Fruit fly (Drosophila melanogaster) whole organism, embryonic: ENCODE measurements around the gene CG5382.

Experiments used
- Blimp-1 ChIP-seq: fragments of 200-800 bp; sonication (Bioruptor generic); optimal IDR thresholded peaks from 3 replicates; lab custom pipeline; 2018; ENCODE audit warnings: missing biosample characterization, missing genetic modification characterization, mild to moderate bottlenecking, moderate library complexity, missing genetic modification reagents
- CG1233 ChIP-seq: fragments of 200-800 bp; sonication (Bioruptor generic); optimal IDR thresholded peaks from 4 replicates; lab custom pipeline; 2018; ENCODE audit warnings: missing biosample characterization, mild to moderate bottlenecking, missing genetic modification characterization
- CG13424 ChIP-seq: fragments of 200-800 bp; sonication (Bioruptor generic); optimal IDR thresholded peaks from 2 replicates; lab custom pipeline; 2019; ENCODE audit warnings: missing biosample characterization, mild to moderate bottlenecking, missing genetic modification characterization, moderate library complexity
- CG16815 ChIP-seq: fragments of 200-800 bp; sonication (Bioruptor generic); optimal IDR thresholded peaks from 3 replicates; lab custom pipeline; 2017; ENCODE audit warnings: missing biosample characterization, mild to moderate bottlenecking, missing genetic modification characterization
- CG17328 ChIP-seq: fragments of 200-800 bp; sonication (Bioruptor generic); IDR thresholded peaks from 2 replicates; pipeline ENCODE4 v1.3.6; 2022; ENCODE audit warnings: missing biosample characterization, missing genetic modification characterization
- CG18011 ChIP-seq: fragments of 200-800 bp; sonication (Bioruptor generic); optimal IDR thresholded peaks from 2 replicates; lab custom pipeline; 2017; ENCODE audit warnings: missing biosample characterization, missing genetic modification characterization, mild to moderate bottlenecking, moderate library complexity, missing genotype
- CG18476 ChIP-seq: fragments of 200-800 bp; sonication (Bioruptor generic); optimal IDR thresholded peaks from 2 replicates; lab custom pipeline; 2016; ENCODE audit warnings: missing biosample characterization, mild to moderate bottlenecking, missing genetic modification characterization
- CG18619 ChIP-seq: fragments of 200-800 bp; sonication (Bioruptor generic); optimal IDR thresholded peaks from 3 replicates; lab custom pipeline; 2017; ENCODE audit warnings: missing biosample characterization, mild to moderate bottlenecking, missing genetic modification characterization
- CG2712 ChIP-seq: fragments of 200-800 bp; optimal IDR thresholded peaks from 3 replicates; lab custom pipeline; 2019; ENCODE audit warnings: missing biosample characterization, mild to moderate bottlenecking, missing genetic modification characterization, moderate library complexity
- CG31441 ChIP-seq: fragments of 200-800 bp; sonication (Bioruptor generic); IDR thresholded peaks from 2 replicates; pipeline ENCODE4 v1.3.6; 2022; ENCODE audit warnings: missing biosample characterization, missing genetic modification characterization
- CG34224 ChIP-seq: fragments of 200-800 bp; sonication (Bioruptor generic); IDR thresholded peaks from 3 replicates; pipeline ENCODE4 v1.3.6; 2022; ENCODE audit warnings: missing biosample characterization, missing genetic modification characterization; ENCODE audit not compliant: partially characterized antibody
- CG3726 ChIP-seq: fragments of 200-800 bp; sonication (Bioruptor generic); IDR thresholded peaks from 3 replicates; pipeline ENCODE4, ENCODE4 v1.3.6; 2022; ENCODE audit warnings: missing biosample characterization, missing genetic modification characterization
- CG3995 ChIP-seq: fragments of 200-800 bp; sonication (Bioruptor generic); optimal IDR thresholded peaks from 3 replicates; lab custom pipeline; 2016; ENCODE audit warnings: missing biosample characterization, missing genetic modification characterization
- CG4360 ChIP-seq: fragments of 200-800 bp; sonication (Bioruptor generic); IDR thresholded peaks from 2 replicates; pipeline ENCODE4 v1.3.6; 2022; ENCODE audit warnings: missing biosample characterization, missing genetic modification characterization
- CG4707 ChIP-seq: fragments of 200-800 bp; sonication (Bioruptor generic); optimal IDR thresholded peaks from 2 replicates; lab custom pipeline; 2018; ENCODE audit warnings: missing biosample characterization, mild to moderate bottlenecking, missing genetic modification characterization, moderate library complexity
- CG6272 ChIP-seq: fragments of 200-800 bp; sonication (Bioruptor generic); IDR thresholded peaks from 2 replicates; pipeline ENCODE4 v1.3.6; 2022; ENCODE audit warnings: missing biosample characterization, missing genetic modification characterization
- CG6689 ChIP-seq: fragments of 200-800 bp; sonication (Bioruptor generic); IDR thresholded peaks from 2 replicates; pipeline ENCODE4 v1.3.6; 2022; ENCODE audit warnings: missing biosample characterization, missing genetic modification characterization
- CG7987 ChIP-seq: fragments of 200-800 bp; sonication (Bioruptor generic); optimal IDR thresholded peaks from 2 replicates; lab custom pipeline; 2018; ENCODE audit warnings: missing biosample characterization, mild to moderate bottlenecking, missing genetic modification characterization, moderate library complexity
- CG8089 ChIP-seq: fragments of 200-800 bp; sonication (Bioruptor generic); optimal IDR thresholded peaks from 3 replicates; lab custom pipeline; 2016; ENCODE audit warnings: missing biosample characterization, missing genetic modification characterization
- CG8388 ChIP-seq: fragments of 200-800 bp; sonication (Bioruptor generic); optimal IDR thresholded peaks from 2 replicates; lab custom pipeline; 2019; ENCODE audit warnings: missing biosample characterization, mild to moderate bottlenecking, missing genetic modification characterization, moderate library complexity
- CG9215 ChIP-seq: fragments of 200-800 bp; sonication (Bioruptor generic); IDR thresholded peaks from 2 replicates; pipeline ENCODE4 v1.3.6; 2022; ENCODE audit warnings: missing biosample characterization, missing genetic modification characterization
- Dbx ChIP-seq: fragments of 200-800 bp; sonication (Bioruptor generic); IDR thresholded peaks from 3 replicates; pipeline ENCODE4 v1.3.6; 2022; ENCODE audit warnings: missing biosample characterization, missing genetic modification characterization
- Doc2 ChIP-seq: fragments of 200-800 bp; sonication (Bioruptor generic); IDR thresholded peaks from 2 replicates; pipeline ENCODE4 v1.3.6; 2022; ENCODE audit warnings: missing biosample characterization, missing genetic modification characterization
- Eip74EF ChIP-seq, 2 experiments: fragments of 200-800 bp in 1 of 2; fragments of >200 bp in 1 of 2; sonication (Bioruptor generic) in 1 of 2; optimal IDR thresholded peaks; 2 replicates each; lab custom pipeline; 2017 to 2019; ENCODE audit warnings: missing biosample characterization in 2 of 2, missing genetic modification characterization in 2 of 2, mild to moderate bottlenecking in 1 of 2, moderate library complexity in 1 of 2
- Fer3 ChIP-seq: fragments of 200-800 bp; sonication (Bioruptor generic); optimal IDR thresholded peaks from 2 replicates; lab custom pipeline; 2018; ENCODE audit warnings: missing biosample characterization, mild to moderate bottlenecking, missing genetic modification characterization, moderate library complexity
- H15 ChIP-seq: fragments of 200-800 bp; sonication (Bioruptor generic); IDR thresholded peaks from 3 replicates; pipeline ENCODE4 v1.3.6; 2022; ENCODE audit warnings: missing biosample characterization, missing genetic modification characterization
- H2.0 ChIP-seq: fragments of 200-800 bp; sonication (Bioruptor generic); IDR thresholded peaks from 2 replicates; pipeline ENCODE4 v1.3.6; 2022; ENCODE audit warnings: missing biosample characterization, missing genetic modification characterization
- Hr39 ChIP-seq: fragments of >200 bp; optimal IDR thresholded peaks from 2 replicates; lab custom pipeline; 2017
- Ravus ChIP-seq: fragments of 200-800 bp; sonication (Bioruptor generic); IDR thresholded peaks from 2 replicates; pipeline ENCODE4 v1.3.6; 2022; ENCODE audit warnings: missing biosample characterization, missing genetic modification characterization
- amos ChIP-seq: fragments of 200-800 bp; sonication (Bioruptor generic); IDR thresholded peaks from 2 replicates; pipeline ENCODE4 v1.3.6; 2022; ENCODE audit warnings: missing biosample characterization, missing genetic modification characterization; ENCODE audit not compliant: partially characterized antibody
- bowl ChIP-seq: fragments of 200-800 bp; sonication (Bioruptor generic); IDR thresholded peaks from 2 replicates; pipeline ENCODE4 v1.3.6; 2022; ENCODE audit warnings: missing biosample characterization, missing genetic modification characterization
- chn ChIP-seq: fragments of 200-800 bp; sonication (Bioruptor generic); optimal IDR thresholded peaks from 2 replicates; lab custom pipeline; 2016; ENCODE audit warnings: missing biosample characterization, missing genetic modification characterization
- corto ChIP-seq: fragments of 200-800 bp; sonication (Bioruptor generic); optimal IDR thresholded peaks from 2 replicates; lab custom pipeline; 2016; ENCODE audit warnings: missing biosample characterization, mild to moderate bottlenecking, missing genetic modification characterization, moderate library complexity
- danr ChIP-seq: fragments of 200-800 bp; sonication (Bioruptor generic); IDR thresholded peaks from 2 replicates; pipeline ENCODE4 v1.3.6; 2022; ENCODE audit warnings: missing biosample characterization, missing genetic modification characterization
- disco-r ChIP-seq: fragments of 200-800 bp; sonication (Bioruptor generic); optimal IDR thresholded peaks from 2 replicates; lab custom pipeline; 2016; ENCODE audit warnings: missing biosample characterization, missing genetic modification characterization
- dm ChIP-seq: fragments of 200-800 bp; sonication (Bioruptor generic); optimal IDR thresholded peaks from 3 replicates; lab custom pipeline; 2016; ENCODE audit warnings: missing biosample characterization, missing genetic modification characterization
- dysf ChIP-seq: fragments of 200-800 bp; sonication (Bioruptor generic); IDR thresholded peaks from 3 replicates; pipeline ENCODE4 v1.3.6; 2022; ENCODE audit warnings: missing biosample characterization, missing genetic modification characterization
- emc ChIP-seq: fragments of 200-800 bp; sonication (Bioruptor generic); optimal IDR thresholded peaks from 2 replicates; lab custom pipeline; 2016; ENCODE audit warnings: missing biosample characterization, missing genetic modification characterization
- eyg ChIP-seq: fragments of 200-800 bp; sonication (Bioruptor generic); optimal IDR thresholded peaks from 3 replicates; lab custom pipeline; 2016; ENCODE audit warnings: missing biosample characterization, missing genetic modification characterization
- fd3F ChIP-seq: fragments of 200-800 bp; sonication (Bioruptor generic); optimal IDR thresholded peaks from 2 replicates; lab custom pipeline; 2018; ENCODE audit warnings: missing biosample characterization, mild to moderate bottlenecking, missing genetic modification characterization, moderate library complexity
- fru ChIP-seq: fragments of >200 bp; optimal IDR thresholded peaks from 2 replicates; lab custom pipeline; 2017
- hkb ChIP-seq, 2 experiments: fragments of 200-800 bp in 1 of 2; fragments of >200 bp in 1 of 2; sonication (Bioruptor generic) in 1 of 2; IDR thresholded peaks in 1 of 2; optimal IDR thresholded peaks in 1 of 2; 2 replicates each; pipeline versions ENCODE4 v1.3.6 to Lab custom; 2017 to 2022; ENCODE audit warnings: missing biosample characterization in 1 of 2, missing genetic modification characterization in 1 of 2
- pros ChIP-seq: fragments of 200-800 bp; sonication (Bioruptor generic); optimal IDR thresholded peaks from 3 replicates; lab custom pipeline; 2019; ENCODE audit warnings: missing biosample characterization, mild to moderate bottlenecking, missing genetic modification characterization, moderate library complexity
- sens ChIP-seq: fragments of 200-800 bp; sonication (Bioruptor generic); peaks from one replicate; lab custom pipeline; 2016; ENCODE audit warnings: missing biosample characterization, missing genetic modification characterization
- sens-2 ChIP-seq: fragments of 200-800 bp; sonication (Bioruptor generic); IDR thresholded peaks from 2 replicates; pipeline ENCODE4 v1.3.6; 2022; ENCODE audit warnings: missing biosample characterization, missing genetic modification characterization
- ssp ChIP-seq: fragments of 200-800 bp; sonication (Bioruptor generic); IDR thresholded peaks from 2 replicates; pipeline ENCODE4 v1.3.6; 2022; ENCODE audit warnings: missing biosample characterization, missing genetic modification characterization
- tio ChIP-seq: fragments of 200-800 bp; sonication (Bioruptor generic); optimal IDR thresholded peaks from 2 replicates; lab custom pipeline; 2017; ENCODE audit warnings: missing biosample characterization, missing genetic modification characterization, inconsistent platforms
- tll ChIP-seq, 2 experiments: fragments of 200-800 bp in 1 of 2; fragments of >200 bp in 1 of 2; sonication (Bioruptor generic) in 1 of 2; optimal IDR thresholded peaks; 2 replicates each; lab custom pipeline; 2017 to 2019; ENCODE audit warnings: missing biosample characterization in 2 of 2, missing genetic modification characterization in 2 of 2, mild to moderate bottlenecking in 1 of 2, moderate library complexity in 1 of 2
- z ChIP-seq: fragments of 200-800 bp; sonication (Bioruptor generic); IDR thresholded peaks from 3 replicates; pipeline ENCODE4 v1.3.6; 2022; ENCODE audit warnings: missing biosample characterization, missing genetic modification characterization

The CG5382 gene

DNA sequence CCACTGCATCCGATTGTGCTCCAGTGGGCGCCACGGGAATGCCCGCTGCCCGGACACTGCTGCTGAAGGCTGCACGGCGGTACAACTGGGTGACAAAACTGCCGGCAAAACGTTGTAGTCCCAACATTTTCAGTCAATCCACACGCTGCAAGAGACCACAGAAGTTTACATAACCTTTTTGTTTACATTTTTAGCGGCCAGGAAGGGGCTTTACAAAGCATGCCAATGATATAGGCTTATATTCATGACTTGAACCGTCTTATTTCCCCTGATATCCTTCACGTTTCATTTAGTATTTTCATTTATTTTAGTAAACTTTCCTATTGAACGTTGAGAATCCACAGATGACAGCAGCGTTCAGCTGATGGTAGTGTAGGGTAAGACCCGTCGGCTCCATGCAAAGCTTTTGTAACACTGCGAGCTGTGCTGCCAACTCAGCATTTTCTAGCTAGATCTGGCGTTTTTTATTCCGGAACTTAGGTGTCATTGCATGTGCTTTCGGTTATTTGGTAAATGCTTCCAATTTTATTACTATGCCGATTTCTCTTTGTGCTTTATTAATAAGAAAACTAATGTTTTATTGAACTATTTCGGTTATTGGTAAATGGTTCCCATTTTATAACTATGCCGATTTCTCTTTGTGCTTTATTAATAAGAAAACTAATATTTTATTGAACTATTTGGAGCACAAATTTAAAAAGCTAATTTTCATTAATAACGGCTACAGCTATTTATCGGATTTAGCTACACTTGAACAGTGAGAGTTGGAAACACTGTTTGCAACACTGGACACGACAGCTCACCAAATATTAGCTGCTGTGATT lies 45.0 kb upstream of the CG5382 start, which contains the start of the genes CG13850 and lqfR (continued):
- no peak for TF ChIP-seq sens-2 (GFP tag; lab: Robert Waterston, UW)
- TF ChIP-seq CG18476 (GFP tag; lab: Kevin White, UChicago): peak; percentile 89
- TF ChIP-seq ssp (GFP tag; lab: Robert Waterston, UW): peak; percentile 33; the same call in 1 of the 2 replicates
- TF ChIP-seq dysf: peak; percentile 75; the same call in 2 of the 3 replicates
- TF ChIP-seq disco-r: no peak
- TF ChIP-seq tll (GFP tag; optimal IDR thresholded peaks at IDR 0.05; lab: Kevin White, UChicago): peak in 1 of 2 experiments; percentile 30
- TF ChIP-seq fd3F (GFP tag; lab: Kevin White, UChicago): peak; percentile 38
- peak; percentile 80 for TF ChIP-seq dm (GFP tag; lab: Kevin White, UChicago)
- no peak for TF ChIP-seq danr (GFP tag; lab: Robert Waterston, UW)
- peak; percentile 69 for TF ChIP-seq Dbx
- TF ChIP-seq CG8089: peak; percentile 52
- TF ChIP-seq tio (GFP tag; lab: Kevin White, UChicago): no peak
- no peak for TF ChIP-seq Ravus (GFP tag; lab: Robert Waterston, UW)
- no peak for TF ChIP-seq amos (GFP tag; lab: Robert Waterston, UW)
- peak; percentile 83 for TF ChIP-seq CG16815 (GFP tag; lab: Kevin White, UChicago)
- TF ChIP-seq Hr39 (lab: Kevin White, UChicago): peak; percentile 25
- TF ChIP-seq z (GFP tag; lab: Robert Waterston, UW): no peak
- peak; percentile 58 for TF ChIP-seq CG1233 (GFP tag; lab: Kevin White, UChicago)
- TF ChIP-seq Blimp-1 (GFP tag; lab: Kevin White, UChicago): no peak
- TF ChIP-seq CG17328 (GFP tag; lab: Robert Waterston, UW): no peak
- TF ChIP-seq CG18011 (GFP tag; lab: Kevin White, UChicago): peak; percentile 36
- peak; percentile 52; the same call in 1 of the 2 replicates for TF ChIP-seq CG31441
- TF ChIP-seq eyg (GFP tag; lab: Kevin White, UChicago): peak; percentile 39
- TF ChIP-seq H2.0 (GFP tag; lab: Robert Waterston, UW): no peak; the same call in none of the 2 replicates
- peak; percentile 80 for TF ChIP-seq chn (GFP tag; lab: Kevin White, UChicago)
- peak; percentile 69 for TF ChIP-seq CG3995 (GFP tag; lab: Kevin White, UChicago)
- peak; percentile 14; the same call in 1 of the 2 replicates for TF ChIP-seq CG6272
- peak; percentile 54 for TF ChIP-seq emc
- TF ChIP-seq CG8388 (GFP tag; lab: Kevin White, UChicago): peak; percentile 2
- peak; percentile 43 for TF ChIP-seq CG2712
- no peak for TF ChIP-seq CG3726 (GFP tag; lab: Robert Waterston, UW)
- TF ChIP-seq Fer3 (tag; lab: Kevin White, UChicago): peak; percentile 64
- no peak; the same call in 2 of the 3 replicates for TF ChIP-seq CG34224 (GFP tag; lab: Robert Waterston, UW)
- TF ChIP-seq CG13424 (tag; lab: Kevin White, UChicago): peak; percentile 69
- no peak for TF ChIP-seq CG4360 (GFP tag; lab: Robert Waterston, UW)
- TF ChIP-seq CG6689 (GFP tag; lab: Robert Waterston, UW): peak; percentile 55
- TF ChIP-seq Eip74EF (GFP tag; optimal IDR thresholded peaks at IDR 0.05; lab: Kevin White, UChicago): no peak
- TF ChIP-seq corto: peak; percentile 17
- TF ChIP-seq bowl (GFP tag; lab: Robert Waterston, UW): no peak
- TF ChIP-seq hkb (optimal IDR thresholded peaks at IDR 0.05; lab: Kevin White, UChicago): peak; percentile 52
- no peak for TF ChIP-seq hkb (GFP tag; IDR thresholded peaks at IDR 0.05; lab: Robert Waterston, UW)
- TF ChIP-seq pros (GFP tag; lab: Kevin White, UChicago): no peak
- TF ChIP-seq H15 (GFP tag; lab: Robert Waterston, UW): no peak; the same call in 1 of the 3 replicates
- TF ChIP-seq CG4707 (GFP tag; lab: Kevin White, UChicago): no peak
- no peak for TF ChIP-seq Doc2 (GFP tag; lab: Robert Waterston, UW)
- peak; percentile 94 for TF ChIP-seq sens (GFP tag; lab: Kevin White, UChicago)
- peak; percentile 77 for TF ChIP-seq CG18619 (GFP tag; lab: Kevin White, UChicago)
- TF ChIP-seq CG7987 (GFP tag; lab: Kevin White, UChicago): peak; percentile 6
- TF ChIP-seq fru (lab: Kevin White, UChicago): no peak
- TF ChIP-seq CG9215 (GFP tag; lab: Robert Waterston, UW): peak; percentile 77
